Fruit fly (Drosophila melanogaster): ENCODE results near the gene Tfb4.

dm6 chr2L:1150554-1150953, at the start of gene Tfb4, which contains the start of gene Vps29:
- TF ChIP-seq pan (optimal IDR thresholded peaks at IDR 0.05) (no peak), psq (optimal IDR thresholded peaks at IDR 0.05) (no peak)
